Worm (Caenorhabditis elegans) whole organism, late embryonic: ENCODE results near the gene F11G11.14.

Experiments
- C38D4.7 ChIP-seq: fragments of 200-800 bp; sonication (Bioruptor generic); optimal IDR thresholded peaks from 2 replicates; lab custom pipeline; 2018; ENCODE audit warnings: mild to moderate bottlenecking, missing genetic modification characterization, moderate library complexity, missing compliant biosample characterization
- Y22D7AL.16 ChIP-seq: sonication (generic microtip); optimal IDR thresholded peaks from 2 replicates; lab custom pipeline; 2016; ENCODE audit warnings: missing genetic modification characterization, missing compliant biosample characterization
- ceh-14 ChIP-seq: sonication (generic microtip); optimal IDR thresholded peaks from 2 replicates; lab custom pipeline; 2016; ENCODE audit warnings: missing genotype, missing genetic modification characterization, missing compliant biosample characterization
- ceh-2 ChIP-seq: sonication (generic microtip); optimal IDR thresholded peaks from 2 replicates; lab custom pipeline; 2016; ENCODE audit warnings: missing genotype, missing genetic modification characterization, missing compliant biosample characterization
- ets-4 ChIP-seq: sonication (generic microtip); optimal IDR thresholded peaks from 2 replicates; lab custom pipeline; 2016; ENCODE audit warnings: missing genetic modification characterization, missing compliant biosample characterization
- gmeb-2 ChIP-seq: sonication (generic microtip); optimal IDR thresholded peaks from 2 replicates; lab custom pipeline; 2016; ENCODE audit warnings: missing genetic modification characterization, inconsistent platforms, missing compliant biosample characterization
- nhr-11 ChIP-seq: fragments of 150-350 bp; optimal IDR thresholded peaks from 2 replicates; lab custom pipeline; 2014; ENCODE audit warnings: missing biosample characterization, missing genetic modification characterization
- sdc-2 ChIP-seq: sonication (generic microtip); optimal IDR thresholded peaks from 2 replicates; lab custom pipeline; 2016; ENCODE audit warnings: missing genotype, missing genetic modification characterization, missing compliant biosample characterization
- ttx-3 ChIP-seq: sonication (generic microtip); optimal IDR thresholded peaks from 2 replicates; lab custom pipeline; 2016; ENCODE audit warnings: missing genetic modification reagents, missing genetic modification characterization, missing compliant biosample characterization

DNA sequence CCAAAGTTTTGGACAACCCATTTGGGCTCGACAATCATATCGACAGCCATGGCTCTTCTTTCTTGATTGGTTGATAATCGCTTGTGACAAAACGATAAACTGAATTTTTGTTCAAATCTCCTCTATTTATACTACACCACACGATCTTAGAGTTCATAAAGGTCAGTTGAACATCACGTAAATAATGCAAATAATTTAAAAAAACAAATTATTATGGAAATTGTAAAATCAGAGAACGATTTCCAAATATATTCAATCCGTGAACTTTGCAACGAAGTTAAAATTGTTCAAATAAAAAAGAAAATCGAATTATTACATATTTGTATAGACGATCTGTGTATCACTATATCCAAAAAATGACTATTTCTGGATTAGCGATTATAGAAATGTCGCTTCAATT lies at the start of gene F11G11.14, which contains the start of gene mpst-4:
- TF ChIP-seq Y22D7AL.16, result no peak
- no peak for TF ChIP-seq C38D4.7 (GFP tag; lab: Kevin White, UChicago)
- TF ChIP-seq sdc-2 (tag; lab: Kevin White, UChicago), result no peak
- no peak for TF ChIP-seq nhr-11 (tag; lab: Kevin White, UChicago)
- no peak for TF ChIP-seq ttx-3 (tag; lab: Kevin White, UChicago)
- TF ChIP-seq ets-4 (tag; lab: Kevin White, UChicago), result no peak
- no peak for TF ChIP-seq gmeb-2
- TF ChIP-seq ceh-2 (tag; lab: Kevin White, UChicago), result no peak
- no peak for TF ChIP-seq ceh-14 (tag; lab: Kevin White, UChicago)
